Worm (Caenorhabditis elegans) whole organism, late embryonic: ENCODE results near the gene C30B5.17.

Experiments used
- K09A11.1 ChIP-seq: sonication (generic microtip); optimal IDR thresholded peaks from 2 replicates; lab custom pipeline; 2017; ENCODE audit warnings: antibody characterized with exemption, mild to moderate bottlenecking, missing genetic modification characterization, missing compliant biosample characterization; ENCODE audit not compliant: insufficient read depth
- T23F11.4 ChIP-seq: fragments of 200-800 bp; sonication (Bioruptor generic); optimal IDR thresholded peaks from 2 replicates; lab custom pipeline; 2018; ENCODE audit warnings: mild to moderate bottlenecking, missing genetic modification characterization, missing compliant biosample characterization
- Y22D7AL.16 ChIP-seq: sonication (generic microtip); optimal IDR thresholded peaks from 2 replicates; lab custom pipeline; 2016; ENCODE audit warnings: missing genetic modification characterization, missing compliant biosample characterization
- ahr-1 ChIP-seq: sonication (generic microtip); optimal IDR thresholded peaks from 2 replicates; lab custom pipeline; 2016; ENCODE audit warnings: missing genetic modification characterization, missing compliant biosample characterization
- ceh-14 ChIP-seq: sonication (generic microtip); optimal IDR thresholded peaks from 2 replicates; lab custom pipeline; 2016; ENCODE audit warnings: missing genotype, missing genetic modification characterization, missing compliant biosample characterization
- ceh-18 ChIP-seq: sonication (generic microtip); optimal IDR thresholded peaks from 2 replicates; lab custom pipeline; 2016; ENCODE audit warnings: missing genetic modification characterization, missing compliant biosample characterization
- ceh-19 ChIP-seq: fragments of 200-800 bp; sonication (Bioruptor generic); optimal IDR thresholded peaks from 2 replicates; lab custom pipeline; 2018; ENCODE audit warnings: mild to moderate bottlenecking, missing genetic modification characterization, missing compliant biosample characterization
- ceh-31 ChIP-seq: sonication (generic microtip); optimal IDR thresholded peaks from 2 replicates; lab custom pipeline; 2016; ENCODE audit warnings: missing genetic modification characterization, missing compliant biosample characterization
- ceh-34 ChIP-seq: sonication (generic microtip); optimal IDR thresholded peaks from 2 replicates; lab custom pipeline; 2016; ENCODE audit warnings: mild to moderate bottlenecking, missing genetic modification characterization, missing compliant biosample characterization
- ceh-45 ChIP-seq: fragments of 200-800 bp; sonication (Bioruptor generic); IDR thresholded peaks from 2 replicates; pipeline ENCODE4 v1.3.6; 2022; ENCODE audit warnings: missing genetic modification reagents, missing genetic modification characterization, missing compliant biosample characterization
- che-1 ChIP-seq: sonication (generic microtip); optimal IDR thresholded peaks from 2 replicates; lab custom pipeline; 2016; ENCODE audit warnings: mild to moderate bottlenecking, missing genetic modification characterization, missing compliant biosample characterization
- dve-1 ChIP-seq: sonication (generic microtip); optimal IDR thresholded peaks from 2 replicates; lab custom pipeline; 2017; ENCODE audit warnings: antibody characterized with exemption, mild to moderate bottlenecking, missing genetic modification characterization, missing compliant biosample characterization
- elt-4 ChIP-seq: sonication (generic microtip); optimal IDR thresholded peaks from 2 replicates; lab custom pipeline; 2016; ENCODE audit warnings: missing genetic modification characterization, missing compliant biosample characterization
- ets-4 ChIP-seq: sonication (generic microtip); optimal IDR thresholded peaks from 2 replicates; lab custom pipeline; 2016; ENCODE audit warnings: missing genetic modification characterization, missing compliant biosample characterization
- fkh-6 ChIP-seq: sonication (generic microtip); optimal IDR thresholded peaks from 2 replicates; lab custom pipeline; 2016; ENCODE audit warnings: missing genetic modification characterization, missing compliant biosample characterization
- hlh-13 ChIP-seq: fragments of 200-800 bp; sonication (Bioruptor generic); optimal IDR thresholded peaks from 2 replicates; lab custom pipeline; 2018; ENCODE audit warnings: mild to moderate bottlenecking, missing genetic modification characterization, missing compliant biosample characterization
- hlh-15 ChIP-seq: sonication (generic microtip); optimal IDR thresholded peaks from 2 replicates; lab custom pipeline; 2016; ENCODE audit warnings: missing genetic modification characterization, missing compliant biosample characterization
- hlh-30 ChIP-seq: sonication (generic microtip); optimal IDR thresholded peaks from 2 replicates; lab custom pipeline; 2017; ENCODE audit warnings: antibody characterized with exemption, missing genetic modification characterization, missing compliant biosample characterization; ENCODE audit not compliant: insufficient read depth
- hlh-8 ChIP-seq: sonication (generic microtip); optimal IDR thresholded peaks from 2 replicates; lab custom pipeline; 2016; ENCODE audit warnings: missing genotype, missing genetic modification characterization, missing compliant biosample characterization
- lin-11 ChIP-seq: fragments of 200-800 bp; sonication (Bioruptor generic); optimal IDR thresholded peaks from 2 replicates; lab custom pipeline; 2018; ENCODE audit warnings: mild to moderate bottlenecking, missing genetic modification characterization, missing compliant biosample characterization
- nfya-1 ChIP-seq: sonication (generic microtip); optimal IDR thresholded peaks from 2 replicates; lab custom pipeline; 2017; ENCODE audit warnings: missing genetic modification characterization, mild to moderate bottlenecking, missing compliant biosample characterization, antibody characterized with exemption, moderate library complexity
- nhr-11 ChIP-seq: fragments of 150-350 bp; optimal IDR thresholded peaks from 2 replicates; lab custom pipeline; 2014; ENCODE audit warnings: missing biosample characterization, missing genetic modification characterization
- odd-2 ChIP-seq: sonication (generic microtip); optimal IDR thresholded peaks from 2 replicates; lab custom pipeline; 2017; ENCODE audit warnings: antibody characterized with exemption, mild to moderate bottlenecking, missing genetic modification characterization, missing compliant biosample characterization
- pat-9 ChIP-seq: fragments of 200-800 bp; sonication (Bioruptor generic); optimal IDR thresholded peaks from 2 replicates; lab custom pipeline; 2018; ENCODE audit warnings: mild to moderate bottlenecking, missing genetic modification characterization, moderate library complexity, missing compliant biosample characterization
- pha-2 ChIP-seq: sonication (generic microtip); optimal IDR thresholded peaks from 2 replicates; lab custom pipeline; 2017; ENCODE audit warnings: mild to moderate bottlenecking, missing genetic modification characterization, missing compliant biosample characterization
- pha-4 ChIP-seq: fragments of 150-350 bp; optimal IDR thresholded peaks from 2 replicates; lab custom pipeline; 2018; ENCODE audit warnings: missing biosample characterization, missing genetic modification reagents, missing genetic modification characterization
- pqm-1 ChIP-seq: sonication (generic microtip); optimal IDR thresholded peaks from 2 replicates; lab custom pipeline; 2016; ENCODE audit warnings: missing genetic modification characterization, missing compliant biosample characterization
- ref-2 ChIP-seq: sonication (generic microtip); optimal IDR thresholded peaks from 2 replicates; lab custom pipeline; 2016; ENCODE audit warnings: missing genetic modification characterization, missing compliant biosample characterization
- rnt-1 ChIP-seq: sonication (generic microtip); optimal IDR thresholded peaks from 2 replicates; lab custom pipeline; 2016; ENCODE audit warnings: missing genetic modification characterization, missing compliant biosample characterization
- tbx-2 ChIP-seq: sonication (generic microtip); optimal IDR thresholded peaks from 2 replicates; lab custom pipeline; 2016; ENCODE audit warnings: missing genetic modification characterization, missing compliant biosample characterization
- tbx-7 ChIP-seq: sonication (generic microtip); optimal IDR thresholded peaks from 2 replicates; lab custom pipeline; 2016; ENCODE audit warnings: missing genotype, missing genetic modification characterization, missing compliant biosample characterization
- unc-3 ChIP-seq, 2 experiments: fragments of 200-800 bp in 1 of 2; sonication (Bioruptor generic) in 1 of 2; sonication (generic microtip) in 1 of 2; conservative IDR thresholded peaks in 1 of 2; optimal IDR thresholded peaks in 1 of 2; 2 replicates each; pipeline versions ENCODE4 v1.3.6 to Lab custom; 2016 to 2022; ENCODE audit warnings: missing compliant biosample characterization in 2 of 2, missing genetic modification characterization in 2 of 2, missing genetic modification reagents in 1 of 2
- unc-42 ChIP-seq: sonication (generic microtip); optimal IDR thresholded peaks from 2 replicates; lab custom pipeline; 2016; ENCODE audit warnings: missing genotype, missing genetic modification characterization, missing compliant biosample characterization
- unc-86 ChIP-seq: sonication (generic microtip); optimal IDR thresholded peaks from 2 replicates; lab custom pipeline; 2016; ENCODE audit warnings: missing genetic modification characterization, missing compliant biosample characterization
- zip-5 ChIP-seq: sonication (generic microtip); optimal IDR thresholded peaks from 2 replicates; lab custom pipeline; 2016; ENCODE audit warnings: missing genetic modification characterization, missing compliant biosample characterization

Gene C30B5.17

ce11 chrII:6236093-6236945 lies 33.5 kb upstream of the C30B5.17 start:
- peak; percentile 62 for TF ChIP-seq ceh-18 (tag; lab: Kevin White, UChicago)
- no peak for TF ChIP-seq dve-1
- peak; percentile 11 for TF ChIP-seq ceh-34 (tag; lab: Kevin White, UChicago)
- TF ChIP-seq odd-2 (tag; lab: Kevin White, UChicago), result no peak
- no peak for TF ChIP-seq ceh-31 (tag; lab: Kevin White, UChicago)
- no peak for TF ChIP-seq nhr-11 (tag; lab: Kevin White, UChicago)
- TF ChIP-seq ref-2 (tag; lab: Kevin White, UChicago), result no peak
- peak; percentile 45 for TF ChIP-seq hlh-30 (tag; lab: Kevin White, UChicago)
- TF ChIP-seq pha-2 (tag; lab: Kevin White, UChicago), result no peak
- TF ChIP-seq tbx-2 (tag; lab: Kevin White, UChicago), result peak; percentile 33

- TF ChIP-seq ceh-34 (tag; lab: Kevin White, UChicago), result no peak
- no peak for TF ChIP-seq pha-4
- TF ChIP-seq unc-3 (GFP tag; conservative IDR thresholded peaks at IDR 0.05; lab: Robert Waterston, UW), result no peak
- no peak for TF ChIP-seq unc-3 (tag; optimal IDR thresholded peaks at IDR 0.05; lab: Kevin White, UChicago)
- TF ChIP-seq T23F11.4 (GFP tag; lab: Kevin White, UChicago), result no peak
- no peak for TF ChIP-seq hlh-8 (tag; lab: Kevin White, UChicago)
- TF ChIP-seq fkh-6 (tag; lab: Kevin White, UChicago), result no peak
- TF ChIP-seq nfya-1 (tag; lab: Kevin White, UChicago), result no peak
- no peak for TF ChIP-seq lin-11 (tag; lab: Kevin White, UChicago)
These were observed 32.8 kb upstream of the C30B5.17 start, which contains the start of gene T24H7.9 for ce11 chrII:6235432-6236092. T24H7.9 (minus strand) TSS chrII:6235505.

- no peak for TF ChIP-seq rnt-1 (tag; lab: Kevin White, UChicago)
- TF ChIP-seq unc-42, result peak; percentile 61
- TF ChIP-seq, all 69 proteins: peak for 1
These were observed 27.3 kb upstream of the C30B5.17 start for ce11 chrII:6230116-6230515.

ce11 chrII:6226995-6227394 lies 24.2 kb upstream of the C30B5.17 start, which contains the start of gene srsy-2:
srsy-2 (minus strand) TSS chrII:6227095.
- no peak for TF ChIP-seq zip-5 (tag; lab: Kevin White, UChicago)
- no peak for TF ChIP-seq Y22D7AL.16 (tag; lab: Kevin White, UChicago)
- TF ChIP-seq K09A11.1 (tag; lab: Kevin White, UChicago), result no peak

- no peak for TF ChIP-seq ets-4
- TF ChIP-seq ceh-14 (tag; lab: Kevin White, UChicago), result no peak
- TF ChIP-seq, all 69 proteins: peak for 0
These were observed 20.9 kb upstream of the C30B5.17 start for ce11 chrII:6223755-6224154.

- TF ChIP-seq ceh-45 (GFP tag; lab: Robert Waterston, UW) (no peak), elt-4 (tag; lab: Kevin White, UChicago) (no peak), unc-86 (tag; lab: Kevin White, UChicago) (no peak), ceh-34 (tag; lab: Kevin White, UChicago) (no peak), che-1 (tag; lab: Kevin White, UChicago) (no peak), hlh-15 (tag; lab: Kevin White, UChicago) (no peak), T23F11.4 (GFP tag; lab: Kevin White, UChicago) (no peak), ceh-14 (tag; lab: Kevin White, UChicago) (no peak), zip-5 (tag; lab: Kevin White, UChicago) (no peak), tbx-7 (tag; lab: Kevin White, UChicago) (no peak), pqm-1 (tag; lab: Kevin White, UChicago) (no peak), hlh-13 (GFP tag; lab: Kevin White, UChicago) (no peak), ceh-19 (GFP tag; lab: Kevin White, UChicago) (no peak), pat-9 (tag; lab: Kevin White, UChicago) (no peak), ahr-1 (tag; lab: Kevin White, UChicago) (no peak), ceh-18 (tag; lab: Kevin White, UChicago) (no peak)
These were observed 19.7 kb upstream of the C30B5.17 start, which contains the start of gene C30B5.6 for ce11 chrII:6222558-6222957. C30B5.6 (minus strand) TSS chrII:6222658.
